Worm (Caenorhabditis elegans) whole organism, early embryonic: ENCODE measurements around the gene ran-1.

Experiments used
- ama-1 ChIP-seq: fragments of 150-350 bp; optimal IDR thresholded peaks from 2 replicates; lab custom pipeline; 2014
- ceh-13 ChIP-seq: fragments of 200-800 bp; sonication (Bioruptor generic); optimal IDR thresholded peaks from 2 replicates; lab custom pipeline; 2018; ENCODE audit warnings: mild to moderate bottlenecking, missing genetic modification characterization, missing compliant biosample characterization
- flt-1 ChIP-seq: fragments of 200-800 bp; sonication (Bioruptor generic); IDR thresholded peaks from 2 replicates; pipeline ENCODE4 v1.3.6; 2022; ENCODE audit warnings: missing genetic modification characterization, missing compliant biosample characterization
- hmbx-1 ChIP-seq: sonication (generic microtip); optimal IDR thresholded peaks from 2 replicates; lab custom pipeline; 2016; ENCODE audit warnings: mild to moderate bottlenecking, missing genetic modification characterization, missing compliant biosample characterization
- pes-1 ChIP-seq: fragments of 200-800 bp; sonication (Bioruptor generic); IDR thresholded peaks from 2 replicates; pipeline ENCODE4 v1.3.6; 2022; ENCODE audit warnings: missing genetic modification reagents, missing genetic modification characterization, missing compliant biosample characterization
- sea-1 ChIP-seq: fragments of 200-800 bp; sonication (Bioruptor generic); conservative IDR thresholded peaks from 2 replicates; pipeline ENCODE4 v1.3.6; 2022; ENCODE audit warnings: missing genetic modification characterization, missing compliant biosample characterization
- tra-4 ChIP-seq: sonication (generic microtip); optimal IDR thresholded peaks from 2 replicates; lab custom pipeline; 2017; ENCODE audit warnings: missing genetic modification characterization, missing compliant biosample characterization

DNA sequence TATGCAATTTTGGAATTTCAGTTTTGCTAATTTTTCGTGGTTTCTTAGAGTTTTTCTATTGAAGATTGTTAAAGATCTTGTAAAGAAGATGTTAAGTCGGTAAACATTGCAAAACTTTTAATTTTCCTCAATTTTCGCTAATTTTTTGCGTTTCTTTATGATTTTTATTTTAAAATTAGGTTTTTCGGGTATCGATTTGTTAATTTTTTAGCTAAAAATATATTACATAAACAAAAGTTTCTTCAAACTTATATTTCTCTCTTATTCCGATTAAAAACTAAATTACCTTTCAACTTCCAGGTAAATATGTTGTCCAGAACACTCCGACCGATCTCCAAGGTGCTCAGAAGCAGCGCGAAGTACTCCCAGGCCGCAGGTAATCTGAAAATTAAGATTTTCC lies 40.1 kb downstream of the ran-1 start, which contains the start of gene mrpl-12:
- no peak for TF ChIP-seq tra-4 (tag; lab: Kevin White, UChicago)
- no peak for TF ChIP-seq hmbx-1 (tag; lab: Kevin White, UChicago)
- TF ChIP-seq ama-1 (lab: Kevin White, UChicago) = no peak
- no peak for TF ChIP-seq flt-1 (GFP tag; lab: Robert Waterston, UW)
- no peak for TF ChIP-seq ceh-13 (GFP tag; lab: Kevin White, UChicago)
- TF ChIP-seq sea-1 (GFP tag; lab: Robert Waterston, UW) = no peak
- no peak for TF ChIP-seq pes-1 (GFP tag; lab: Robert Waterston, UW)
